Fruit fly (Drosophila melanogaster): Measurements from ENCODE around the gene CG33099.
A peak's percentile ranks its signal among the peaks of the same experiment; 100 is the strongest.

The CG33099 gene

dm6 chr3R:22487037-22487492, 43.3 kb downstream of the CG33099 start, which contains the start of gene Pfdn5:
TSS of gene Pfdn5 (plus strand) at chr3R:22487039.
- TF ChIP-seq CG8478 (optimal IDR thresholded peaks at IDR 0.05) (no peak), CTCF (optimal IDR thresholded peaks at IDR 0.05) (peak in 1 of 2 experiments; percentile 41)

dm6 chr3R:22483537-22483936, 46.8 kb downstream of the CG33099 start:
- TF ChIP-seq CG8478 (optimal IDR thresholded peaks at IDR 0.05) (no peak), CTCF (optimal IDR thresholded peaks at IDR 0.05) (no peak)
